Fruit fly (Drosophila melanogaster): ENCODE results near the gene Sgt1.
A peak's percentile ranks its signal among the peaks of the same experiment; 100 is the strongest.

dm6 chr3R:8272573-8273165, 32.4 kb downstream of the Sgt1 start:
- TF ChIP-seq Gug (GFP tag; IDR thresholded peaks at IDR 0.05) (no peak), CG34406 (GFP tag; optimal IDR thresholded peaks at IDR 0.05) (peak; percentile 42), acj6 (GFP tag; optimal IDR thresholded peaks at IDR 0.05) (no peak), CG3032 (tag; optimal IDR thresholded peaks at IDR 0.05) (no peak), CG6792 (GFP tag; optimal IDR thresholded peaks at IDR 0.05) (peak; percentile 31), CG6808 (GFP tag; optimal IDR thresholded peaks at IDR 0.05) (no peak), Eip75B (GFP tag; optimal IDR thresholded peaks at IDR 0.05) (no peak), Smox (GFP tag; optimal IDR thresholded peaks at IDR 0.05) (peak; percentile 73), CG9139 (GFP tag; optimal IDR thresholded peaks at IDR 0.05) (no peak), Sox102F (GFP tag; optimal IDR thresholded peaks at IDR 0.05) (peak; percentile 75), Ets21C (GFP tag; optimal IDR thresholded peaks at IDR 0.05) (peak; percentile 62), Hr38 (GFP tag; optimal IDR thresholded peaks at IDR 0.05) (no peak), CG6276 (GFP tag; optimal IDR thresholded peaks at IDR 0.05) (no peak), vri (GFP tag; optimal IDR thresholded peaks at IDR 0.05) (no peak)
